Worm (Caenorhabditis elegans): ENCODE measurements around the gene K06H7.2.

ce11 chrIII:8067798-8068197 lies 25.6 kb upstream of the K06H7.2 start:
- TF ChIP-seq ztf-29 (GFP tag; IDR thresholded peaks at IDR 0.05) (no peak), med-1 (GFP tag; optimal IDR thresholded peaks at IDR 0.05; ENCODE audit: insufficient read depth) (no peak), flt-1 (GFP tag; IDR thresholded peaks at IDR 0.05) (no peak)
